Worm (Caenorhabditis elegans) whole organism, young adult: ENCODE data around the gene srg-7.
A peak's percentile ranks its signal among the peaks of the same experiment; 100 is the strongest.

Source experiments
- B0261.1 ChIP-seq: sonication (generic microtip); optimal IDR thresholded peaks from 2 replicates; lab custom pipeline; 2016; ENCODE audit warnings: mild to moderate bottlenecking, missing genetic modification characterization, moderate library complexity, missing compliant biosample characterization
- C06A6.2 ChIP-seq: fragments of 200-800 bp; sonication (Bioruptor generic); conservative IDR thresholded peaks from 2 replicates; pipeline ENCODE4 v1.3.6; 2022; ENCODE audit warnings: missing genetic modification characterization, missing compliant biosample characterization
- D2030.7 ChIP-seq: fragments of 200-800 bp; sonication (Bioruptor generic); IDR thresholded peaks from 2 replicates; pipeline ENCODE4 v1.3.6; 2022; ENCODE audit warnings: missing genetic modification reagents, missing genetic modification characterization, missing compliant biosample characterization
- F22D6.2 ChIP-seq: sonication (generic microtip); optimal IDR thresholded peaks from 2 replicates; lab custom pipeline; 2016; ENCODE audit warnings: mild to moderate bottlenecking, missing genetic modification characterization, missing compliant biosample characterization
- F33H1.4 ChIP-seq: fragments of 200-800 bp; sonication (Bioruptor generic); IDR thresholded peaks from 2 replicates; pipeline ENCODE4 v1.3.6; 2022; ENCODE audit warnings: missing genetic modification reagents, missing genetic modification characterization, missing compliant biosample characterization
- F37B4.10 ChIP-seq: fragments of 200-800 bp; sonication (Bioruptor generic); IDR thresholded peaks from 2 replicates; pipeline ENCODE4 v1.3.6; 2022; ENCODE audit warnings: missing genetic modification characterization, missing compliant biosample characterization
- F52B5.7 ChIP-seq: sonication (generic microtip); optimal IDR thresholded peaks from 2 replicates; lab custom pipeline; 2016; ENCODE audit warnings: mild to moderate bottlenecking, missing genetic modification characterization, missing compliant biosample characterization
- K11D2.4 ChIP-seq: fragments of 200-800 bp; sonication (Bioruptor generic); IDR thresholded peaks from 2 replicates; pipeline ENCODE4 v1.3.6; 2022; ENCODE audit warnings: missing genetic modification reagents, missing genetic modification characterization, missing compliant biosample characterization
- T26A5.8 ChIP-seq: sonication (generic microtip); optimal IDR thresholded peaks from 2 replicates; lab custom pipeline; 2016; ENCODE audit warnings: missing genetic modification characterization, missing compliant biosample characterization
- Y53G8AR.9 ChIP-seq: fragments of 200-800 bp; sonication (Bioruptor generic); conservative IDR thresholded peaks from 2 replicates; pipeline ENCODE4 v1.3.6; 2022; ENCODE audit warnings: missing genetic modification reagents, missing genetic modification characterization, missing compliant biosample characterization
- Y56A3A.18 ChIP-seq: fragments of 200-800 bp; sonication (Bioruptor generic); IDR thresholded peaks from 2 replicates; pipeline ENCODE4 v1.3.6; 2022; ENCODE audit warnings: missing genetic modification reagents, missing genetic modification characterization, missing compliant biosample characterization
- aptf-2 ChIP-seq: fragments of 200-800 bp; sonication (Bioruptor generic); conservative IDR thresholded peaks from 2 replicates; pipeline ENCODE4 v1.3.6; 2022; ENCODE audit warnings: missing genetic modification reagents, missing genetic modification characterization, missing compliant biosample characterization
- bed-2 ChIP-seq: fragments of 200-800 bp; sonication (Bioruptor generic); IDR thresholded peaks from 2 replicates; pipeline ENCODE4 v1.3.6; 2022; ENCODE audit warnings: missing genetic modification reagents, missing genetic modification characterization, missing compliant biosample characterization
- ccch-3 ChIP-seq: fragments of 200-800 bp; sonication (Bioruptor generic); optimal IDR thresholded peaks from 2 replicates; lab custom pipeline; 2018; ENCODE audit warnings: mild to moderate bottlenecking, missing genetic modification characterization, missing compliant biosample characterization
- cebp-1 ChIP-seq, 2 experiments: fragments of 200-800 bp in 1 of 2; sonication (Bioruptor generic) in 1 of 2; sonication (generic microtip) in 1 of 2; IDR thresholded peaks in 1 of 2; optimal IDR thresholded peaks in 1 of 2; 2 replicates each; pipeline versions ENCODE4 v1.3.6 to Lab custom; 2017 to 2022; ENCODE audit warnings: missing compliant biosample characterization in 2 of 2, missing genetic modification characterization in 2 of 2, mild to moderate bottlenecking in 1 of 2, missing genetic modification reagents in 1 of 2, moderate library complexity in 1 of 2
- ceh-40 ChIP-seq: fragments of 200-800 bp; sonication (Bioruptor generic); IDR thresholded peaks from 2 replicates; pipeline ENCODE4 v1.3.6; 2022; ENCODE audit warnings: missing genetic modification characterization, missing compliant biosample characterization
- ceh-91 ChIP-seq: fragments of 200-800 bp; sonication (Bioruptor generic); IDR thresholded peaks from 2 replicates; pipeline ENCODE4 v1.3.6; 2022; ENCODE audit warnings: missing genetic modification reagents, missing genetic modification characterization, missing compliant biosample characterization
- die-1 ChIP-seq: sonication (generic microtip); optimal IDR thresholded peaks from 2 replicates; lab custom pipeline; 2016; ENCODE audit warnings: missing genotype, mild to moderate bottlenecking, missing genetic modification characterization, missing compliant biosample characterization
- efl-1 ChIP-seq: fragments of 150-350 bp; optimal IDR thresholded peaks from 2 replicates; lab custom pipeline; 2014; ENCODE audit warnings: missing biosample characterization, missing genetic modification reagents, missing genetic modification characterization
- ekl-4 ChIP-seq: fragments of 200-800 bp; sonication (Bioruptor generic); IDR thresholded peaks from 2 replicates; pipeline ENCODE4 v1.3.6; 2022; ENCODE audit warnings: missing genetic modification reagents, missing genetic modification characterization, missing compliant biosample characterization
- gei-17 ChIP-seq: fragments of 200-800 bp; sonication (Bioruptor generic); optimal IDR thresholded peaks from 2 replicates; lab custom pipeline; 2018; ENCODE audit warnings: mild to moderate bottlenecking, missing genetic modification characterization, missing compliant biosample characterization
- hmg-1.2 ChIP-seq: fragments of 200-800 bp; sonication (Bioruptor generic); IDR thresholded peaks from 2 replicates; pipeline ENCODE4 v1.3.6; 2022; ENCODE audit warnings: missing genetic modification reagents, missing genetic modification characterization, missing compliant biosample characterization
- hmg-20 ChIP-seq: fragments of 200-800 bp; sonication (Bioruptor generic); IDR thresholded peaks from 2 replicates; pipeline ENCODE4 v1.3.6; 2022; ENCODE audit warnings: missing genetic modification reagents, missing genetic modification characterization, missing compliant biosample characterization
- let-526 ChIP-seq: fragments of 200-800 bp; sonication (Bioruptor generic); IDR thresholded peaks from 2 replicates; pipeline ENCODE4 v1.3.6; 2022; ENCODE audit warnings: missing genetic modification reagents, missing genetic modification characterization, missing compliant biosample characterization
- lin-35 ChIP-seq, 3 experiments: fragments of 150-350 bp in 2 of 3; sonication (generic microtip) in 1 of 3; optimal IDR thresholded peaks; 2 replicates each; lab custom pipeline; 2014 to 2018; ENCODE audit warnings: missing biosample characterization in 3 of 3, missing genetic modification characterization in 3 of 3, missing genetic modification reagents in 3 of 3
- lir-1 ChIP-seq: fragments of 200-800 bp; sonication (Bioruptor generic); conservative IDR thresholded peaks from 2 replicates; pipeline ENCODE4 v1.3.6; 2022; ENCODE audit warnings: missing genetic modification reagents, missing genetic modification characterization, missing compliant biosample characterization
- lsl-1 ChIP-seq: fragments of 200-800 bp; sonication (Bioruptor generic); optimal IDR thresholded peaks from 2 replicates; lab custom pipeline; 2018; ENCODE audit warnings: mild to moderate bottlenecking, missing genetic modification characterization, moderate library complexity, missing compliant biosample characterization
- lsy-27 ChIP-seq: sonication (generic microtip); optimal IDR thresholded peaks from 2 replicates; lab custom pipeline; 2017; ENCODE audit warnings: missing genetic modification characterization, mild to moderate bottlenecking, missing compliant biosample characterization, antibody characterized with exemption, missing genotype, borderline replicate concordance; ENCODE audit not compliant: insufficient read depth
- madf-6 ChIP-seq: fragments of 200-800 bp; sonication (Bioruptor generic); IDR thresholded peaks from 2 replicates; pipeline ENCODE4 v1.3.6; 2022; ENCODE audit warnings: missing genetic modification reagents, missing genetic modification characterization, missing compliant biosample characterization
- mcd-1 ChIP-seq: fragments of 200-800 bp; sonication (Bioruptor generic); IDR thresholded peaks from 2 replicates; pipeline ENCODE4 v1.3.6; 2022; ENCODE audit warnings: missing genetic modification reagents, missing genetic modification characterization, missing compliant biosample characterization
- nhr-120 ChIP-seq: fragments of 200-800 bp; sonication (Bioruptor generic); IDR thresholded peaks from 2 replicates; pipeline ENCODE4 v1.3.6; 2022; ENCODE audit warnings: missing genetic modification characterization, missing compliant biosample characterization
- nhr-27 ChIP-seq: fragments of 200-800 bp; sonication (Bioruptor generic); optimal IDR thresholded peaks from 2 replicates; lab custom pipeline; 2018; ENCODE audit warnings: mild to moderate bottlenecking, missing genetic modification characterization, moderate library complexity, missing compliant biosample characterization
- nhr-80 ChIP-seq: sonication (generic microtip); optimal IDR thresholded peaks from 2 replicates; lab custom pipeline; 2016; ENCODE audit warnings: missing genetic modification characterization, missing compliant biosample characterization
- rpc-1 ChIP-seq, 2 experiments: fragments of 150-350 bp in 1 of 2; sonication (generic microtip) in 1 of 2; optimal IDR thresholded peaks; 2 replicates each; lab custom pipeline; 2014 to 2018; ENCODE audit warnings: missing biosample characterization in 1 of 2, missing genetic modification characterization in 1 of 2, missing genetic modification reagents in 1 of 2, missing genotype in 1 of 2
- snpc-1.1 ChIP-seq: sonication (generic microtip); optimal IDR thresholded peaks from 2 replicates; lab custom pipeline; 2017; ENCODE audit warnings: missing genetic modification characterization, mild to moderate bottlenecking, missing compliant biosample characterization, antibody characterized with exemption, moderate library complexity, missing genotype, missing genetic modification reagents; ENCODE audit not compliant: insufficient read depth
- snpc-1.3 ChIP-seq: sonication (generic microtip); optimal IDR thresholded peaks from 2 replicates; lab custom pipeline; 2017; ENCODE audit warnings: missing genetic modification characterization, mild to moderate bottlenecking, missing compliant biosample characterization, antibody characterized with exemption, moderate library complexity, missing genotype, missing genetic modification reagents; ENCODE audit not compliant: insufficient read depth
- sptf-2 ChIP-seq: fragments of 200-800 bp; sonication (Bioruptor generic); optimal IDR thresholded peaks from 2 replicates; lab custom pipeline; 2018; ENCODE audit warnings: mild to moderate bottlenecking, missing genetic modification characterization, missing compliant biosample characterization
- unc-130 ChIP-seq: sonication (generic microtip); optimal IDR thresholded peaks from 2 replicates; lab custom pipeline; 2016; ENCODE audit warnings: missing genetic modification reagents, missing genetic modification characterization, missing compliant biosample characterization
- zim-3 ChIP-seq: sonication (generic microtip); optimal IDR thresholded peaks from 2 replicates; lab custom pipeline; 2017; ENCODE audit warnings: mild to moderate bottlenecking, missing genetic modification characterization, moderate library complexity, missing compliant biosample characterization
- ztf-18 ChIP-seq: sonication (generic microtip); optimal IDR thresholded peaks from 2 replicates; lab custom pipeline; 2016; ENCODE audit warnings: missing genotype, mild to moderate bottlenecking, missing genetic modification characterization, missing compliant biosample characterization

Gene srg-7

DNA sequence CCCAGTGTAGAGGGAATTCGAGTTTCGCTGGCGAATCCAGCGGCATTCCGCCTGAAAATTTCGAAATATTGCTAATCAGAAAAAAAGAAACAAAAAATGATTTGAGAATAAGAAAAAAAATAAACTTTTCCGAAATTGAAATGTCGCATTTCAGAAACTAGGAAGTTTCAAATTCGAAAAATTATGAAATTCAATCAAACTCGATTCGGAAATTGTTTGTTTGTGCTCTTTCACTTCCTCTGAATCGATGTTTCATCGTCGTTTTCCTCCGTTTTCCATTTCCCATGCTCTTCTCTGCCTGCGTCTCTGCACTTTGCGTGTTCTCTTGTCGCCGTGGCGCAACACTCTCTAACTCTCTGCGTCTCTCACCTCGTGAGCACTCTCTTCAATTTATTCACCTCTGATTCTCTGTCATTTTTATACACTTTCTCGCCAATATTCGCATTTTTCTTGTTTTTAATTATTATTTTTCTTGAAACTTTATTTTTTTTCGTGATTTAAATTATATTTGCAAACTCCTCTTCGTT lies 10.4 kb upstream of the srg-7 start, which contains the start of gene C18F10.7 (continued):
- TF ChIP-seq snpc-1.3 (tag; lab: Kevin White, UChicago) (peak; percentile 83), lir-1 (GFP tag; lab: Robert Waterston, UW) (no peak), aptf-2 (no peak), cebp-1 (GFP tag; IDR thresholded peaks at IDR 0.05; lab: Robert Waterston, UW) (peak; percentile 54; the same call in 1 of the 2 replicates), cebp-1 (tag; optimal IDR thresholded peaks at IDR 0.05; lab: Kevin White, UChicago) (peak; percentile 86), nhr-80 (tag; lab: Kevin White, UChicago) (peak; percentile 8), F33H1.4 (GFP tag; lab: Robert Waterston, UW) (peak; percentile 47), madf-6 (GFP tag; lab: Robert Waterston, UW) (peak; percentile 82), zim-3 (tag; lab: Kevin White, UChicago) (no peak), ztf-18 (tag; lab: Kevin White, UChicago) (peak; percentile 33), ekl-4 (GFP tag; lab: Robert Waterston, UW) (0 out of 2 replicates have a peak, but pooled peaks have one; percentile 48), gei-17 (no peak), D2030.7 (GFP tag; lab: Robert Waterston, UW) (peak; percentile 58), K11D2.4 (GFP tag; lab: Robert Waterston, UW) (no peak), F22D6.2 (tag; lab: Kevin White, UChicago) (no peak), Y53G8AR.9 (GFP tag; lab: Robert Waterston, UW) (peak; percentile 42; the same call in 1 of the 2 replicates), mcd-1 (GFP tag; lab: Robert Waterston, UW) (peak; percentile 66; the same call in 1 of the 2 replicates), efl-1 (GFP tag; lab: Kevin White, UChicago) (peak; percentile 35), C06A6.2 (0 out of 2 replicates have a peak, but pooled peaks have one; percentile 16)

DNA sequence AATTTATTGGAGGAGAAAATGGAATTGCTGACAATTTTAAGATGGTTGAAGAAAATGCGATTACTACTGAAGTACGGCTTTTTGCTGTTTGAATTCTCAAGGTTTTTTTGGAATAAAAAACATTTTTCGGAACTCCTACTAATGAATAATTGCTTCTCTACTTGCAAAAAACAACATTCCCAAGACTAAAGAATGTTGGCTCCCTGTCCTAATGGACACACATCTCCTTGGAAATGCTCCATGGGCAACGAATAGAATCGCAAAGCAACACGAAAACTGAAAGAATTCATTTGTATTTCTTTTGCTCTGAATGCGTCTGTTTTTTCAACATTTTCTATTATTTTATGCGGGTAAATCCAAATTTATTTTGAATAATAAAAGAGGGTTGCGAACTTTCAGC lies 4.9 kb upstream of the srg-7 start, which contains the start of gene C18F10.2:
C18F10.2 (plus strand) TSS at position 301 of the 400 bp plus-strand sequence.
- no peak for TF ChIP-seq Y56A3A.18
- no peak for TF ChIP-seq F37B4.10 (GFP tag; lab: Robert Waterston, UW)
- TF ChIP-seq nhr-120 (GFP tag; lab: Robert Waterston, UW), result no peak
- no peak for TF ChIP-seq die-1 (tag; lab: Kevin White, UChicago)

DNA sequence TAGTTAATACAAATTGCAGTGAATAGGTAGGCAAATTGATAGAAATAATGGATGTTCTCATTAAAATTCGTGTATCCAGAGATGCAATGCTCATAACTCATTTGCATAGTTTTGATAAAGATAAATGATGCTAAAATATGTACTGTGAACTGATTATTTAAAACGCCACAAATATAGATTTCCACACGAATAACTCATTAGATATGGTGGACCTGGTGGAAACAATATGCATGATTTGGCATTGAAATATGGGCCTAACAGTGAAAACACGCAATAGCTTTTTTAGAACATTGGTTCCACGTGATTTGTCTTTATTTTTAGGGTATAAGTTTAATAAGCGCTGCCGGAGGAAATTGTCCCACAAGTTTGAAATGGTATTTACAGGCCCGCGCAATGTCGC lies 2.3 kb upstream of the srg-7 start, which contains the start of gene srg-3:
srg-3 (minus strand) TSS at position 101 of the 400 bp plus-strand sequence.
- TF ChIP-seq let-526 (GFP tag; lab: Robert Waterston, UW), result no peak
- TF ChIP-seq, all 124 proteins: peak for 0

ce11 chrIII:6265911-6266310 lies 2.0 kb downstream of the srg-7 start, which contains the start of gene srg-6:
srg-6 (minus strand) TSS chrIII:6266011.
- no peak for TF ChIP-seq snpc-1.1
- TF ChIP-seq hmg-20 (GFP tag; lab: Robert Waterston, UW), result no peak
- TF ChIP-seq ceh-91 (GFP tag; lab: Robert Waterston, UW), result no peak
- no peak for TF ChIP-seq rpc-1 (optimal IDR thresholded peaks at IDR 0.05; lab: Kevin White, UChicago)
- TF ChIP-seq rpc-1 (tag; optimal IDR thresholded peaks at IDR 0.05; lab: Kevin White, UChicago), result no peak
- no peak for TF ChIP-seq nhr-27
- TF ChIP-seq bed-2 (GFP tag; lab: Robert Waterston, UW), result no peak
- no peak for TF ChIP-seq lsy-27 (tag; lab: Kevin White, UChicago)
- TF ChIP-seq sptf-2, result no peak
- no peak for TF ChIP-seq mcd-1 (GFP tag; lab: Robert Waterston, UW)
- TF ChIP-seq ceh-40, result no peak
- no peak for TF ChIP-seq ccch-3 (GFP tag; lab: Kevin White, UChicago)
- no peak for TF ChIP-seq hmg-1.2
- TF ChIP-seq F52B5.7 (tag; lab: Kevin White, UChicago), result no peak
- TF ChIP-seq unc-130 (GFP tag; lab: Kevin White, UChicago), result no peak
- TF ChIP-seq C06A6.2, result no peak
- TF ChIP-seq lin-35 (GFP tag; optimal IDR thresholded peaks at IDR 0.05; lab: Kevin White, UChicago), result no peak
- no peak for TF ChIP-seq B0261.1 (tag; lab: Kevin White, UChicago)
- no peak for TF ChIP-seq lsl-1 (GFP tag; lab: Kevin White, UChicago)
- no peak for TF ChIP-seq T26A5.8 (tag; lab: Kevin White, UChicago)
- TF ChIP-seq, all 124 proteins: peak for 0
